Fruit fly (Drosophila melanogaster) ovary, adult (tissue): Measurements from ENCODE around the gene Prx5.

Source experiments
- CG17801 ChIP-seq: fragments of 200-800 bp; optimal IDR thresholded peaks from 2 replicates; lab custom pipeline; 2019; ENCODE audit warnings: missing biosample characterization, mild to moderate bottlenecking, missing genetic modification characterization, moderate library complexity; ENCODE audit not compliant: partially characterized antibody

Gene Prx5

DNA sequence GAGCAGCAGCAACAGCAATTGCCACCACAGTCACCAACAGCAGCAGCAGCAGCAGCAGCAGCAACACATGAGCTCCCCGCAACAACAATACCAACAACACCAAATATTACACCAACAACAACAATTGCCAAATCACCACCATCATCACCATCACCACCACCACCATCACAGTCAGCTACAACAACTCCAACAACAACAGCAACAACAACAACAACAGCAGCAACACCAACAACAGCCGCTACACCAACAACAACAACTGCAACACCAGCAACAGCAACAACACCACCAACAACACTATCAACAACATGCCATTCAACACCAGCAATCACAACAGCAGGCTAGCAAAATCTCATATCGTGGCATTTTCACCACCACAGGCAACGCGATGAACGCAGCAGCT, 36.4 kb downstream of the Prx5 start:
- TF ChIP-seq CG17801 (GFP tag; lab: Kevin White, UChicago): no peak

DNA sequence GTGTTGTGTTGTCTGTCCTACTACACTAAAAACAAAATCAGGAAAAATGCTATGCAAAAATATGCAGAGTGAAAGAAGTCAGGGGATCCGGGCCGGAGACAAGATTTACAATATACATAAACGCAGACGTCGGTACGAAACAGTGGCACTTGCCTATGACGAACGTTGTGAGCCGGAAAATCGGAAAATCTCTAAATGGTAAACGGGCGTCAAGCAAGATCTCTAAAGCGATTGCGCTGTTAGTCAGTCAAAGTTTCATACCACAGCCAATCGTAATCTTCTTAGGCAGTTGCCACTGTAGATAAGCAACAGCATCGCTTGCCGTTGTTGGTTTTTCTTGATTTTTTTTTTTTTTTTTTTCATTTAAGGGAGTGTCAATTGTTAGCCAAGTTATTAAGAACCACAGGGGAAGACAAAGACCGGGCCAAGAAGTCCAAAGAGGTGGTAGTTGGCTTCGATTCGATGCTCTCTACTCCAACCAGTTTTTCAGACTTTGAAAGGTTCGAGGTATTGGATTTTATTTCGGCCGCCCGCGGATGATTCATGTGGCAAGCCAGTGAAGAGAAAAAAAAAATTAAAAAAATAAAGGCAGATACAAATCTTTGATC, 41.9 kb downstream of the Prx5 start:
- no peak for TF ChIP-seq CG17801 (GFP tag; lab: Kevin White, UChicago)

DNA sequence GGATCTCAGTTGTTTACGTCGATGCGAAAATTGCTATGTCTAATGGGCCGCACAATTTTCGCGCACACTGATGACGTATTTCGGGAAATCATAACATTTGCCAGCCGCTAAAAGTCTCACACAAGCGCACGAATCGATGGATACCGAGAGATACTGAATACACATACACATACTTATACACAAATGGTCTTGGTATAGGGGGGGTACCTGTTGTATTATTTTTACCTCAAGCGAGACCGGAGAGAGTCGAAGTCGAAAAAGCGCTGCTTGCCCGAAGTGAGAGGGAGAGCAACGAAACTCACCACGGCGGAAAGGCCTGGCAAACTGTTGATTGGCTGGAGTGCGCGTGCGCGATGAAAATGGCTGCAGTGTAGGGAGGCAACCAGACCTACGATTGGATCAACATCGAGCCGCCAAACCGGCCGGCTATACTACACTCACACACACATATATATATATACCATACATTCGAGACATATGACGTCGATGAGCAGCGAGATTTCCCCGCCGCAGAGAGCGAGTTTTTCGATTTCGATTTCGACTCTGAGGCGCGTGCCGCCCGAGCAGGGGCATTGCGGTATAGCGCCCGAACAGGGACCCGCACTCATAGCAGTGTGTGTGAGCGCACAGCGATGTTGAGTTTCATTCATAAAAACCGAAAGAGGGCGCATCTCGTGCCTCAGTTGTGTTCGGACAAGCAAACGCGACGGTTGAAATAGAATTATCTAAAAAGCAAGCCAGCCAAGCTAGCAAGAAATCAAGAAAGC, 45.5 kb downstream of the Prx5 start:
- TF ChIP-seq CG17801 (GFP tag; lab: Kevin White, UChicago): peak; percentile 11

DNA sequence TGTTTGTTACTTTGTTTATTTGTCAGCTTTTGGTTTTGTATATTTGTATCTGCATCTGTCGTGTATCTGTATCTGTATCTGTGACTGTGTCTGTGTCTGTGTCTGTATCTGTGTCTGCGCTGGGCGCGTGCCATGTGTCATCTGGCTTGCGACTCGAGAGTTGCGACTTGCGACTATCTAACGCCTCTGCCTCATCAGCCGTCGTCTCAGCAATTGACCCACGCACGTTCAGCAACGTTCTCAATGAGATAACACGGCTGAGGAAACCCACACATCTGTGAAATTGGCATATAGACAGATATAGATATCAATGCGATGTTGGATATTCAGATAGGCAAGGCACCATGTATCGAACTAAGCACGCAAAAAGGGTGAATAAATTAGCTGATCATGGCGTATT, 48.4 kb downstream of the Prx5 start:
- TF ChIP-seq CG17801 (GFP tag; lab: Kevin White, UChicago): no peak

DNA sequence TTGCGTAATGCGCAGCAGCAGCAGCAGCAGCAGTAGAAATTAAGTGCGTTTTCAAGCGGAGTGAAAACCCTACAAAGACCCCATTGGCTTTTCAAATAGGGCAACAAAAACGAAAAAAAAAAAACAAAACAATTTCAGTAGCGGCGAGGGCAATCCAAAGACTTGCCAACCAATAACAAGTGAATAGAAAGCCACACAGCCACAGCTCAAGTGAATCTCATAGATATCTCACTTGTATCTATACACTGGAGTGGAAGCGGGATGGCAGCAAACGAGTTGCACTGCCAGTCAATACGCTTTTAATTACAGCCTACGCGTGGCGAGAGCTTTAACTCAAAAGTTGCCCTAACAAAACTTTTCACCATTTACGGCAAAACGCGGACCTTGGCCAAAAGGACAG, 48.8 kb downstream of the Prx5 start:
- TF ChIP-seq CG17801 (GFP tag; lab: Kevin White, UChicago): no peak

DNA sequence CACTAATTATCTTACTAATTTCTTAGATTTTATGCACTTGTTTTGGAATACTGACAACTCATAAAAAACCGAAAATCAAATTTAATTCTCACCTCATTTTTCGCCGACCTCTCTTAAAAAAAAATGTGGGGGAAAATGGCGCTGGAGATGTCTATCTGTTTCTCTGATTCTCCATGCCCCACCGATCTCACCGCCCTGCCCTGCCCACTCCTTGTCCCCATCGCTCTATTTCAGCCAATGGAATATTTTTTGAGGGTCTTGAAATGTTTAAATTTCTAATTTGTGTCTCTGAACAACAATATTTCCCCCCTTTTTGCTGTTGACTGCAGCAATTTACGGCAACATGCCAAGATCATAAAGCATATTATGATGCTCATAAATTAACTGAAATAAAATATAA, 49.5 kb downstream of the Prx5 start:
- no peak for TF ChIP-seq CG17801 (GFP tag; lab: Kevin White, UChicago)
